Worm (Caenorhabditis elegans) whole organism, L2 larva: ENCODE results near the gene shpk-1.

Experiments
- C34F6.9 ChIP-seq: fragments of 150-350 bp; optimal IDR thresholded peaks from 2 replicates; lab custom pipeline; 2014; ENCODE audit warnings: missing biosample characterization, missing genetic modification characterization
- F13H6.1 ChIP-seq: sonication (generic microtip); optimal IDR thresholded peaks from 2 replicates; lab custom pipeline; 2016; ENCODE audit warnings: missing genetic modification characterization, missing compliant biosample characterization
- Y55F3AM.14 ChIP-seq: fragments of 200-800 bp; sonication (Bioruptor generic); optimal IDR thresholded peaks from 2 replicates; lab custom pipeline; 2018; ENCODE audit warnings: mild to moderate bottlenecking, missing genetic modification characterization, missing compliant biosample characterization
- ZK546.5 ChIP-seq: sonication (generic microtip); optimal IDR thresholded peaks from 2 replicates; lab custom pipeline; 2017; ENCODE audit warnings: missing biosample characterization, missing genetic modification characterization
- alr-1 ChIP-seq: fragments of 150-350 bp; optimal IDR thresholded peaks from 2 replicates; lab custom pipeline; 2014; ENCODE audit warnings: missing biosample characterization, missing genetic modification characterization
- aly-2 ChIP-seq: fragments of 150-350 bp; optimal IDR thresholded peaks from 2 replicates; lab custom pipeline; 2014; ENCODE audit warnings: missing biosample characterization, missing genetic modification characterization
- ama-1 ChIP-seq: fragments of 150-350 bp; optimal IDR thresholded peaks from 2 replicates; lab custom pipeline; 2018; ENCODE audit warnings: inconsistent platforms
- blmp-1 ChIP-seq: sonication (generic microtip); optimal IDR thresholded peaks from 2 replicates; lab custom pipeline; 2017; ENCODE audit warnings: missing genetic modification characterization, mild to moderate bottlenecking, missing compliant biosample characterization, antibody characterized with exemption, moderate library complexity; ENCODE audit not compliant: insufficient read depth
- ceh-16 ChIP-seq: fragments of 150-350 bp; optimal IDR thresholded peaks from 2 replicates; lab custom pipeline; 2014; ENCODE audit warnings: missing biosample characterization, missing genetic modification characterization
- ceh-82 ChIP-seq: fragments of 150-350 bp; optimal IDR thresholded peaks from 2 replicates; lab custom pipeline; 2014; ENCODE audit warnings: missing biosample characterization, missing genetic modification characterization
- crh-2 ChIP-seq: sonication (generic microtip); optimal IDR thresholded peaks from 2 replicates; lab custom pipeline; 2017; ENCODE audit warnings: missing biosample characterization, missing genetic modification characterization
- dmd-4 ChIP-seq: sonication (generic microtip); optimal IDR thresholded peaks from 2 replicates; lab custom pipeline; 2017; ENCODE audit warnings: missing biosample characterization, missing genetic modification characterization
- egl-27 ChIP-seq: sonication (generic microtip); optimal IDR thresholded peaks from 3 replicates; lab custom pipeline; 2017; ENCODE audit warnings: missing biosample characterization, missing genetic modification reagents, missing genetic modification characterization
- elt-1 ChIP-seq: fragments of 150-350 bp; optimal IDR thresholded peaks from 2 replicates; lab custom pipeline; 2014; ENCODE audit warnings: missing biosample characterization, missing genetic modification characterization
- fos-1 ChIP-seq: fragments of 150-350 bp; optimal IDR thresholded peaks from 2 replicates; lab custom pipeline; 2014; ENCODE audit warnings: missing biosample characterization, missing genetic modification characterization
- gmeb-1 ChIP-seq: fragments of 150-350 bp; optimal IDR thresholded peaks from 2 replicates; lab custom pipeline; 2014; ENCODE audit warnings: missing biosample characterization, missing genetic modification characterization
- lin-11 ChIP-seq: fragments of 150-350 bp; sonication (generic microtip); optimal IDR thresholded peaks from 2 replicates; lab custom pipeline; 2014; ENCODE audit warnings: missing biosample characterization, missing genetic modification characterization, inconsistent platforms, mixed read lengths
- lin-13 ChIP-seq: fragments of 150-350 bp; optimal IDR thresholded peaks from 2 replicates; lab custom pipeline; 2014; ENCODE audit warnings: missing biosample characterization, missing genetic modification reagents, missing genetic modification characterization
- lin-39 ChIP-seq: fragments of 150-350 bp; optimal IDR thresholded peaks from 2 replicates; lab custom pipeline; 2014; ENCODE audit warnings: missing biosample characterization, missing genetic modification reagents, missing genetic modification characterization
- mab-5 ChIP-seq: fragments of 150-350 bp; optimal IDR thresholded peaks from 2 replicates; lab custom pipeline; 2014; ENCODE audit warnings: missing biosample characterization, missing genetic modification characterization
- mbf-1 ChIP-seq: sonication (generic microtip); optimal IDR thresholded peaks from 2 replicates; lab custom pipeline; 2017; ENCODE audit warnings: missing biosample characterization, missing genetic modification characterization
- nhr-10 ChIP-seq: sonication (generic microtip); optimal IDR thresholded peaks from 2 replicates; lab custom pipeline; 2017; ENCODE audit warnings: missing biosample characterization, missing genetic modification characterization
- nhr-12 ChIP-seq: fragments of 150-350 bp; optimal IDR thresholded peaks from 2 replicates; lab custom pipeline; 2014; ENCODE audit warnings: missing biosample characterization, missing genetic modification characterization
- nhr-129 ChIP-seq: fragments of 150-350 bp; optimal IDR thresholded peaks from 2 replicates; lab custom pipeline; 2014; ENCODE audit warnings: missing biosample characterization, missing genetic modification characterization
- nhr-23 ChIP-seq: fragments of 150-350 bp; optimal IDR thresholded peaks from 2 replicates; lab custom pipeline; 2014; ENCODE audit warnings: missing biosample characterization, missing genetic modification reagents, missing genetic modification characterization
- nhr-237 ChIP-seq: fragments of 150-350 bp; optimal IDR thresholded peaks from 2 replicates; lab custom pipeline; 2014; ENCODE audit warnings: missing biosample characterization, missing genetic modification characterization
- nhr-25 ChIP-seq: fragments of 150-350 bp; sonication (generic microtip); optimal IDR thresholded peaks from 3 replicates; lab custom pipeline; 2014; ENCODE audit warnings: missing biosample characterization, missing genetic modification characterization
- nhr-6 ChIP-seq: fragments of 150-350 bp; optimal IDR thresholded peaks from 2 replicates; lab custom pipeline; 2014; ENCODE audit warnings: missing biosample characterization, missing genetic modification characterization
- nhr-77 ChIP-seq: fragments of 150-350 bp; optimal IDR thresholded peaks from 2 replicates; lab custom pipeline; 2014; ENCODE audit warnings: missing biosample characterization, missing genetic modification characterization
- peb-1 ChIP-seq: fragments of 150-350 bp; optimal IDR thresholded peaks from 2 replicates; lab custom pipeline; 2014; ENCODE audit warnings: missing biosample characterization, missing genetic modification characterization
- sem-4 ChIP-seq: fragments of 150-350 bp; optimal IDR thresholded peaks from 2 replicates; lab custom pipeline; 2014; ENCODE audit warnings: missing biosample characterization, missing genetic modification reagents, missing genetic modification characterization
- skn-1 ChIP-seq: sonication (generic microtip); optimal IDR thresholded peaks from 2 replicates; lab custom pipeline; 2017; ENCODE audit warnings: missing biosample characterization, missing genetic modification characterization
- sma-3 ChIP-seq: sonication (generic microtip); optimal IDR thresholded peaks from 2 replicates; lab custom pipeline; 2016; ENCODE audit warnings: missing genetic modification reagents, missing genetic modification characterization, missing compliant biosample characterization
- sma-9 ChIP-seq, 2 experiments: fragments of 150-350 bp in 1 of 2; sonication (generic microtip) in 1 of 2; optimal IDR thresholded peaks; 2 replicates each; lab custom pipeline; 2014 to 2016; ENCODE audit warnings: missing genetic modification characterization in 2 of 2, mild to moderate bottlenecking in 1 of 2, missing biosample characterization in 1 of 2, missing compliant biosample characterization in 1 of 2, missing genetic modification reagents in 1 of 2, moderate library complexity in 1 of 2
- snpc-4 ChIP-seq: fragments of 150-350 bp; optimal IDR thresholded peaks from 2 replicates; lab custom pipeline; 2014; ENCODE audit warnings: missing biosample characterization, missing genetic modification characterization
- unc-55 ChIP-seq: fragments of 150-350 bp; sonication (generic microtip); optimal IDR thresholded peaks from 3 replicates; lab custom pipeline; 2014; ENCODE audit warnings: missing biosample characterization, missing genetic modification reagents, missing genetic modification characterization
- unc-62 ChIP-seq: fragments of 150-350 bp; optimal IDR thresholded peaks from 2 replicates; lab custom pipeline; 2014; ENCODE audit warnings: missing biosample characterization, missing genetic modification reagents, missing genetic modification characterization
- zag-1 ChIP-seq: fragments of 150-350 bp; optimal IDR thresholded peaks from 2 replicates; lab custom pipeline; 2014; ENCODE audit warnings: missing biosample characterization, missing genetic modification characterization
- ztf-1 ChIP-seq: fragments of 200-800 bp; sonication (Bioruptor generic); conservative IDR thresholded peaks from 2 replicates; pipeline ENCODE4 v1.3.6; 2022; ENCODE audit warnings: missing genetic modification characterization, missing compliant biosample characterization
- ztf-11 ChIP-seq: sonication (generic microtip); optimal IDR thresholded peaks from 2 replicates; lab custom pipeline; 2017; ENCODE audit warnings: missing biosample characterization, missing genetic modification characterization
- ztf-4 ChIP-seq: fragments of 150-350 bp; optimal IDR thresholded peaks from 2 replicates; lab custom pipeline; 2014; ENCODE audit warnings: missing biosample characterization, missing genetic modification characterization

The shpk-1 gene

ce11 chrIII:13640869-13641268, 33.0 kb downstream of the shpk-1 start:
- TF ChIP-seq nhr-6 (no peak), gmeb-1 (tag; lab: Kevin White, UChicago) (no peak), fos-1 (tag; lab: Kevin White, UChicago) (no peak), aly-2 (no peak), mbf-1 (no peak), sem-4 (tag; lab: Kevin White, UChicago) (no peak), ztf-1 (GFP tag; lab: Robert Waterston, UW) (no peak), nhr-12 (tag; lab: Kevin White, UChicago) (no peak), C34F6.9 (tag; lab: Kevin White, UChicago) (no peak), nhr-10 (tag; lab: Kevin White, UChicago) (no peak), ztf-11 (tag; lab: Kevin White, UChicago) (no peak), zag-1 (tag; lab: Kevin White, UChicago) (no peak), blmp-1 (tag; lab: Kevin White, UChicago) (no peak), sma-9 (GFP tag; optimal IDR thresholded peaks at IDR 0.05; lab: Kevin White, UChicago) (no peak), sma-9 (tag; optimal IDR thresholded peaks at IDR 0.05; lab: Kevin White, UChicago) (no peak), F13H6.1 (tag; lab: Kevin White, UChicago) (no peak), alr-1 (no peak), ama-1 (lab: Kevin White, UChicago) (no peak), mab-5 (tag; lab: Kevin White, UChicago) (no peak), nhr-25 (tag; lab: Kevin White, UChicago) (no peak)

- no peak for TF ChIP-seq ceh-16
- no peak for TF ChIP-seq C34F6.9 (tag; lab: Kevin White, UChicago)
- no peak for TF ChIP-seq blmp-1 (tag; lab: Kevin White, UChicago)
- no peak for TF ChIP-seq mbf-1
- no peak for TF ChIP-seq nhr-23
- TF ChIP-seq peb-1 (tag; lab: Kevin White, UChicago), result no peak
- TF ChIP-seq alr-1, result no peak
- TF ChIP-seq zag-1 (tag; lab: Kevin White, UChicago), result no peak
- no peak for TF ChIP-seq nhr-77 (tag; lab: Kevin White, UChicago)
- no peak for TF ChIP-seq skn-1
- TF ChIP-seq ztf-4 (tag; lab: Kevin White, UChicago), result no peak
- TF ChIP-seq ZK546.5 (tag; lab: Kevin White, UChicago), result no peak
- TF ChIP-seq nhr-10 (tag; lab: Kevin White, UChicago), result no peak
- no peak for TF ChIP-seq unc-55
- no peak for TF ChIP-seq lin-13 (GFP tag; lab: Kevin White, UChicago)
These were observed 33.8 kb downstream of the shpk-1 start, which contains the start of gene acbp-5 for ce11 chrIII:13641588-13641987. Gene acbp-5 (minus strand): TSS chrIII:13641688.

ce11 chrIII:13642227-13642626, 34.4 kb downstream of the shpk-1 start, which contains the start of gene T12D8.10:
Gene T12D8.10 (minus strand): TSS chrIII:13642327.
- TF ChIP-seq snpc-4 (tag; lab: Kevin White, UChicago), result no peak
- TF ChIP-seq ztf-11 (tag; lab: Kevin White, UChicago), result no peak
- no peak for TF ChIP-seq nhr-237 (tag; lab: Kevin White, UChicago)
- no peak for TF ChIP-seq zag-1 (tag; lab: Kevin White, UChicago)
- no peak for TF ChIP-seq nhr-12 (tag; lab: Kevin White, UChicago)
- TF ChIP-seq lin-11, result no peak
- no peak for TF ChIP-seq ZK546.5 (tag; lab: Kevin White, UChicago)
- TF ChIP-seq alr-1, result no peak

- no peak for TF ChIP-seq crh-2 (tag; lab: Kevin White, UChicago)
These were observed 35.0 kb downstream of the shpk-1 start for ce11 chrIII:13642776-13643175.

- TF ChIP-seq peb-1 (tag; lab: Kevin White, UChicago) (no peak), sma-9 (GFP tag; optimal IDR thresholded peaks at IDR 0.05; lab: Kevin White, UChicago) (peak; percentile 97), sma-9 (tag; optimal IDR thresholded peaks at IDR 0.05; lab: Kevin White, UChicago) (no peak), lin-11 (peak; percentile 99), sem-4 (tag; lab: Kevin White, UChicago) (peak; percentile 97), alr-1 (no peak), unc-62 (GFP tag; lab: Kevin White, UChicago) (peak; percentile 88), zag-1 (tag; lab: Kevin White, UChicago) (peak; percentile 97), mab-5 (tag; lab: Kevin White, UChicago) (peak; percentile 98), dmd-4 (tag; lab: Kevin White, UChicago) (peak; percentile 36), blmp-1 (tag; lab: Kevin White, UChicago) (peak; percentile 90), nhr-129 (tag; lab: Kevin White, UChicago) (peak; percentile 95), sma-3 (GFP tag; lab: Kevin White, UChicago) (peak; percentile 100), ceh-82 (tag; lab: Kevin White, UChicago) (peak; percentile 93), ztf-11 (tag; lab: Kevin White, UChicago) (peak; percentile 52), nhr-237 (tag; lab: Kevin White, UChicago) (peak; percentile 92), skn-1 (peak; percentile 84), nhr-10 (tag; lab: Kevin White, UChicago) (peak; percentile 94), egl-27 (tag; lab: Kevin White, UChicago) (peak; percentile 98), unc-55 (peak; percentile 99), nhr-23 (no peak), aly-2 (no peak), ZK546.5 (tag; lab: Kevin White, UChicago) (peak; percentile 89), ceh-16 (peak; percentile 97), nhr-12 (tag; lab: Kevin White, UChicago) (peak; percentile 61), Y55F3AM.14 (GFP tag; lab: Kevin White, UChicago) (peak; percentile 96), nhr-6 (peak; percentile 95), nhr-25 (tag; lab: Kevin White, UChicago) (peak; percentile 99), ztf-1 (GFP tag; lab: Robert Waterston, UW) (no peak), lin-39 (tag; lab: Kevin White, UChicago) (peak; percentile 39), elt-1 (peak; percentile 36)
These were observed 35.7 kb downstream of the shpk-1 start, which contains the start of the genes drr-2 and set-16 for ce11 chrIII:13643534-13643933. Gene drr-2 (minus strand): TSS chrIII:13643570. Gene set-16 (plus strand): TSS chrIII:13643916.
